Worm (Caenorhabditis elegans) whole organism, late embryonic: ENCODE measurements around the gene eif-1.

Experiments used
- ceh-31 ChIP-seq: sonication (generic microtip); optimal IDR thresholded peaks from 2 replicates; lab custom pipeline; 2016; ENCODE audit warnings: missing genetic modification characterization, missing compliant biosample characterization
- che-1 ChIP-seq: sonication (generic microtip); optimal IDR thresholded peaks from 2 replicates; lab custom pipeline; 2016; ENCODE audit warnings: mild to moderate bottlenecking, missing genetic modification characterization, missing compliant biosample characterization
- fkh-10 ChIP-seq: fragments of 150-350 bp; optimal IDR thresholded peaks from 2 replicates; lab custom pipeline; 2014; ENCODE audit warnings: missing biosample characterization, missing genetic modification reagents, missing genetic modification characterization
- gmeb-2 ChIP-seq: sonication (generic microtip); optimal IDR thresholded peaks from 2 replicates; lab custom pipeline; 2016; ENCODE audit warnings: missing genetic modification characterization, inconsistent platforms, missing compliant biosample characterization
- hlh-8 ChIP-seq: sonication (generic microtip); optimal IDR thresholded peaks from 2 replicates; lab custom pipeline; 2016; ENCODE audit warnings: missing genotype, missing genetic modification characterization, missing compliant biosample characterization

- no peak for TF ChIP-seq gmeb-2 (tag; lab: Kevin White, UChicago)
- no peak for TF ChIP-seq ceh-31
- no peak for TF ChIP-seq hlh-8 (tag; lab: Kevin White, UChicago)
- no peak for TF ChIP-seq fkh-10 (GFP tag; lab: Kevin White, UChicago)
- TF ChIP-seq che-1 (tag; lab: Kevin White, UChicago): no peak
Measured at ce11 chrII:5020513-5021081, 27.2 kb upstream of the eif-1 start.
